Worm (Caenorhabditis elegans) whole organism, mixed stage, embryonic: ENCODE data around the gene hdl-2.

Source experiments
- elt-1 ChIP-seq: sonication (generic microtip); optimal IDR thresholded peaks from 2 replicates; lab custom pipeline; 2017; ENCODE audit warnings: missing genetic modification characterization, mild to moderate bottlenecking, missing compliant biosample characterization, antibody characterized with exemption, moderate library complexity, borderline replicate concordance; ENCODE audit not compliant: insufficient read depth
- elt-3 ChIP-seq: fragments of 150-350 bp; optimal IDR thresholded peaks from 2 replicates; lab custom pipeline; 2014; ENCODE audit warnings: missing biosample characterization, missing genetic modification characterization
- lin-32 ChIP-seq: fragments of 200-800 bp; sonication (Bioruptor generic); optimal IDR thresholded peaks from 2 replicates; lab custom pipeline; 2018; ENCODE audit warnings: mild to moderate bottlenecking, missing genetic modification characterization, missing compliant biosample characterization
- mep-1 ChIP-seq: fragments of 150-350 bp; optimal IDR thresholded peaks from 2 replicates; lab custom pipeline; 2017; ENCODE audit warnings: missing biosample characterization, missing genetic modification reagents, missing genetic modification characterization, inconsistent platforms
- sem-2 ChIP-seq: fragments of 200-800 bp; sonication (Bioruptor generic); optimal IDR thresholded peaks from 2 replicates; lab custom pipeline; 2018; ENCODE audit warnings: mild to moderate bottlenecking, missing genetic modification characterization, missing compliant biosample characterization
- snpc-4 ChIP-seq: fragments of 150-350 bp; optimal IDR thresholded peaks from 2 replicates; lab custom pipeline; 2014; ENCODE audit warnings: missing biosample characterization, missing genetic modification characterization

ce11 chrIV:8924126-8924525, 50.2 kb downstream of the hdl-2 start:
- no peak for TF ChIP-seq snpc-4 (tag; lab: Kevin White, UChicago)
- no peak for TF ChIP-seq lin-32 (GFP tag; lab: Kevin White, UChicago)
- TF ChIP-seq sem-2 (GFP tag; lab: Kevin White, UChicago): no peak
- no peak for TF ChIP-seq elt-1 (tag; lab: Kevin White, UChicago)
- no peak for TF ChIP-seq mep-1
- no peak for TF ChIP-seq elt-3 (tag; lab: Kevin White, UChicago)
